Fruit fly (Drosophila melanogaster) whole organism, wandering third instar larva: ENCODE data around the gene Galphaf.

Experiments used
- Abd-B ChIP-seq: fragments of >200 bp; optimal IDR thresholded peaks from 2 replicates; lab custom pipeline; 2017; ENCODE audit warnings: missing biosample characterization, missing genetic modification characterization
- Dif ChIP-seq: fragments of 200-275, 200-300 bp; sonication (Bioruptor generic); optimal IDR thresholded peaks from 2 replicates; lab custom pipeline; 2018; ENCODE audit warnings: missing biosample characterization, missing genetic modification characterization; ENCODE audit not compliant: partially characterized antibody
- GATAd ChIP-seq: sonication (Bioruptor generic); optimal IDR thresholded peaks from 2 replicates; lab custom pipeline; 2016; ENCODE audit warnings: missing biosample characterization, missing genetic modification characterization
- Mio ChIP-seq: sonication (Bioruptor generic); optimal IDR thresholded peaks from 2 replicates; lab custom pipeline; 2016; ENCODE audit warnings: missing biosample characterization, missing genetic modification characterization
- Myc ChIP-seq: fragments of >200 bp; optimal IDR thresholded peaks from 2 replicates; lab custom pipeline; 2017
- OdsH ChIP-seq: fragments of 200-800 bp; sonication (Bioruptor generic); optimal IDR thresholded peaks from 2 replicates; lab custom pipeline; 2016; ENCODE audit warnings: missing biosample characterization, mild to moderate bottlenecking, missing genetic modification characterization
- fru ChIP-seq: fragments of 200-800 bp; sonication (Bioruptor generic); optimal IDR thresholded peaks from 3 replicates; lab custom pipeline; 2016; ENCODE audit warnings: missing biosample characterization, mild to moderate bottlenecking, missing genetic modification characterization
- pan ChIP-seq: fragments of >200 bp; optimal IDR thresholded peaks from 2 replicates; lab custom pipeline; 2017
- psq ChIP-seq: fragments of 200-800 bp; sonication (Bioruptor generic); optimal IDR thresholded peaks from 3 replicates; lab custom pipeline; 2017; ENCODE audit warnings: missing biosample characterization, mild to moderate bottlenecking, missing genetic modification characterization, moderate library complexity
- tai ChIP-seq: sonication (Bioruptor generic); optimal IDR thresholded peaks from 2 replicates; lab custom pipeline; 2016; ENCODE audit warnings: missing biosample characterization, missing genetic modification characterization
- usp ChIP-seq: fragments of >200 bp; optimal IDR thresholded peaks from 2 replicates; lab custom pipeline; 2017; ENCODE audit warnings: missing biosample characterization, missing genetic modification characterization
- woc ChIP-seq: sonication (Bioruptor generic); optimal IDR thresholded peaks from 2 replicates; lab custom pipeline; 2016; ENCODE audit warnings: missing biosample characterization, mild to moderate bottlenecking, missing genetic modification characterization

- TF ChIP-seq Abd-B (no peak), Dif (GFP tag; lab: Kevin White, UChicago) (no peak), OdsH (GFP tag; lab: Kevin White, UChicago) (no peak), usp (GFP tag; lab: Kevin White, UChicago) (no peak), psq (no peak), tai (no peak), GATAd (GFP tag; lab: Kevin White, UChicago) (no peak), Mio (GFP tag; lab: Kevin White, UChicago) (no peak), woc (GFP tag; lab: Kevin White, UChicago) (no peak), pan (lab: Kevin White, UChicago) (no peak), Myc (lab: Kevin White, UChicago) (no peak), fru (no peak)
Measured at dm6 chr3L:16712371-16712770, 44.6 kb upstream of the Galphaf start.
